Worm (Caenorhabditis elegans): ENCODE data around the gene Y73B6A.3.

Y73B6A.3 gene

DNA sequence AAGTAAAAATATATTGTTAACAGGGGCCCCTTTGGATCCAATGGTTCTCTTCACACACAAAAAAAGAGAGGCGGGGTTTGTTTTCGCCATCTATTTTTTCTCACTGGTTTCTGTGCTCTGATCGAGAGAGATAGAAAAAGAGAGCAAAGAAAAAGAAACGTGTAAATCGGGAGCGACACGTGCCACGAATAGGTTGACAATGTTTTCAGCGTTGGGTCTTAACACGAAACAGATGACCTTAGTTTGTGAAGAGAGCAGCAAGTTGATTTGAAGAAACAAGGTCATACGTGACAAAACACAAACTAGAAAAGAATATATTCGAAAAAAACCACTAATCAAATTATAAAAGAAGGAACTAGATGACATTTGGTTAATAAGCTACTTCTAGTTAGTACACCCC lies 8.4 kb upstream of the Y73B6A.3 start, which contains the start of gene lin-45:
Gene lin-45 (minus strand): TSS at position 82 of the 400 bp plus-strand sequence.
- TF ChIP-seq sea-2 (GFP tag; IDR thresholded peaks at IDR 0.05) = no peak
- no peak for TF ChIP-seq dpl-1 (GFP tag; optimal IDR thresholded peaks at IDR 0.05)

DNA sequence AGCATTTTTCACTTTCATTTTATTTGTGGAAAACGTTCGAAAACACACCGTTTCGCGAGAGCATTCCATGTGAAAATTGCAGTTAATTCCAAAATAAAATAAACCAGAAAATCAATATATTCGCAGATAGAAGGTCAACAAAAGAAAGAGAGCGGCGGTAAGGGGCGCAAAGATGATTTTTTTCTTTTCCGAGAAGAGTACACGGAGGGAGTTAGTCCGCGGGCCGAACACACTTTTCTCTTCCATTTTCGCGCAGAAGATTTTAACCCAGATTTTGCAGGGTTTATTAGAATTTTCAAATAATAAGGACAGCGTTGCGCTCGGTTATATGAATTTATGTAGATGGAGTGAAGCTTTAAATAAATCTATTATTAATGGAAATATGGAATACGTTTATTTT lies 7.6 kb upstream of the Y73B6A.3 start:
- TF ChIP-seq unc-130 (GFP tag; optimal IDR thresholded peaks at IDR 0.05) = peak; percentile 5
- no peak for TF ChIP-seq lin-35 (GFP tag; optimal IDR thresholded peaks at IDR 0.05)
- no peak for TF ChIP-seq nhr-120 (GFP tag; IDR thresholded peaks at IDR 0.05)
- TF ChIP-seq snpc-3.4 (tag; optimal IDR thresholded peaks at IDR 0.05) = peak; percentile 5
- peak; percentile 39 for TF ChIP-seq ceh-27 (GFP tag; optimal IDR thresholded peaks at IDR 0.05)
- 0 out of 2 replicates have a peak, but pooled peaks have one; percentile 22 for TF ChIP-seq mcd-1 (GFP tag; IDR thresholded peaks at IDR 0.05)
- no peak for TF ChIP-seq snpc-4 (GFP tag; optimal IDR thresholded peaks at IDR 0.05)
- peak in 3 of 4 experiments; percentile 58 to 71 (median 60) for TF ChIP-seq snpc-4 (tag; optimal IDR thresholded peaks at IDR 0.05)
- peak; percentile 11; the same call in 1 of the 2 replicates for TF ChIP-seq rcor-1 (GFP tag; IDR thresholded peaks at IDR 0.05)
- TF ChIP-seq K11D2.4 (GFP tag; IDR thresholded peaks at IDR 0.05) = 0 out of 2 replicates have a peak, but pooled peaks have one; percentile 45
- peak; percentile 12 for TF ChIP-seq ZK185.1 (tag; optimal IDR thresholded peaks at IDR 0.05; ENCODE audit: poor library complexity, severe bottlenecking)
- TF ChIP-seq madf-6 (GFP tag; IDR thresholded peaks at IDR 0.05) = peak; percentile 39; the same call in 1 of the 2 replicates
- TF ChIP-seq unc-62 (GFP tag; optimal IDR thresholded peaks at IDR 0.05) = no peak
- TF ChIP-seq madf-8 (GFP tag; conservative IDR thresholded peaks at IDR 0.05) = 0 out of 2 replicates have a peak, but pooled peaks have one; percentile 15
- TF ChIP-seq let-526 (GFP tag; IDR thresholded peaks at IDR 0.05) = no peak
- TF ChIP-seq Y67H2A.10 (GFP tag; conservative IDR thresholded peaks at IDR 0.05) = 0 out of 2 replicates have a peak, but pooled peaks have one; percentile 13

DNA sequence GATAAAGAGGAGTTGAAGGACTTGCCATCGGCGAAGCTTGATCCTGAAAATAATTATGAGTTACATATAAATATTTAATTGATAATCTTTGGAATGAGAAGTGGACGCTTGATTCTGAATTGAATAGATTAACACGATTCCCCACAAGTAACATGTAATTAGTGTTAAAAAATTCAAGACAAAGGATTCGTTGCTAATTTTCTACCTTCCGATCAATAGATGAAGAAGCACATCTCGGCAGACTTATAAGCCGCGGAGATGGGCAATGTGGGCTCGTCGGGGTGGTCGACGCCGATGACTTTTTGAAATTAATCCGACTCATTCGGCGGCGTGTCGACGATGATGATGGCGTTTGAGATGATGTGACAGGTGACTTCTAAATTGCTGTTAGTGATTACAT lies 7.0 kb upstream of the Y73B6A.3 start:
- TF ChIP-seq hlh-12 (tag; optimal IDR thresholded peaks at IDR 0.05) = no peak
- no peak for TF ChIP-seq F57C9.4 (tag; optimal IDR thresholded peaks at IDR 0.05)
- TF ChIP-seq ztf-22 (GFP tag; optimal IDR thresholded peaks at IDR 0.05) = no peak
- TF ChIP-seq cebp-1 (GFP tag; IDR thresholded peaks at IDR 0.05) = no peak
- TF ChIP-seq cebp-1 (tag; optimal IDR thresholded peaks at IDR 0.05) = no peak

DNA sequence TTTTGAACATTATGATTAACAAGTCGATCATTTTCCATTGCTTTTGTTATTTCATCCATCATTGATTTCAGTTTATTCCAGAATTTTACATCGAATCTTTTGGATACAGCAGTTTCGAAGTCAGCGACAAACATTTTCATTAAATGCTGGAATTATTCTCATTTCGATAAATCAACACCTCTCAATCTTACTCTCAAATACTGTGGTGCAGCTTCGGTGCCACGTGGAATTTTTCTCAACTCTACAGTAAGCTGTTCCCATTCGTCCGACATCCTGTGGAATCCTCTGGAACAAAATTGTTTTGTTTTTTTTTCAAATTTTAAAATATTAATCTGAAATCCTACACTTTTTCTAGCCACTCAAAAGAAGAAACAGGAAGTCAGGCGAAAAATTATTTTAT lies 2.1 kb upstream of the Y73B6A.3 start, which contains the start of gene smg-7:
Gene smg-7 (minus strand): TSS at position 285 of the 400 bp plus-strand sequence.
- TF ChIP-seq snpc-4 (GFP tag; optimal IDR thresholded peaks at IDR 0.05) (no peak), snpc-4 (tag; optimal IDR thresholded peaks at IDR 0.05) (no peak), Y53F4B.3 (GFP tag; IDR thresholded peaks at IDR 0.05) (no peak), hmg-20 (GFP tag; IDR thresholded peaks at IDR 0.05) (no peak), F57C9.4 (tag; optimal IDR thresholded peaks at IDR 0.05) (no peak), C17E4.6 (GFP tag; IDR thresholded peaks at IDR 0.05) (no peak), K11D2.4 (GFP tag; IDR thresholded peaks at IDR 0.05) (no peak), xnd-1 (tag; optimal IDR thresholded peaks at IDR 0.05) (no peak), rpc-1 (optimal IDR thresholded peaks at IDR 0.05) (no peak), rpc-1 (tag; optimal IDR thresholded peaks at IDR 0.05) (no peak), pbrm-1 (GFP tag; IDR thresholded peaks at IDR 0.05) (no peak), zim-3 (tag; optimal IDR thresholded peaks at IDR 0.05) (no peak), madf-3 (GFP tag; IDR thresholded peaks at IDR 0.05) (0 out of 2 replicates have a peak, but pooled peaks have one; percentile 53), lin-40 (tag; optimal IDR thresholded peaks at IDR 0.05) (no peak), ztf-22 (GFP tag; optimal IDR thresholded peaks at IDR 0.05) (no peak), ztf-28 (GFP tag; IDR thresholded peaks at IDR 0.05) (no peak), nhr-27 (tag; optimal IDR thresholded peaks at IDR 0.05) (no peak), aptf-2 (GFP tag; conservative IDR thresholded peaks at IDR 0.05) (no peak), rcor-1 (GFP tag; IDR thresholded peaks at IDR 0.05) (no peak), ccch-3 (GFP tag; optimal IDR thresholded peaks at IDR 0.05) (no peak), sdz-38 (tag; optimal IDR thresholded peaks at IDR 0.05) (no peak), ztf-6 (GFP tag; IDR thresholded peaks at IDR 0.05) (no peak), ceh-58 (GFP tag; IDR thresholded peaks at IDR 0.05) (no peak), hrde-1 (tag; optimal IDR thresholded peaks at IDR 0.05; ENCODE audit: borderline replicate concordance) (no peak), Y53G8AR.9 (GFP tag; conservative IDR thresholded peaks at IDR 0.05) (0 out of 2 replicates have a peak, but pooled peaks have one; percentile 38), zfh-2 (GFP tag; conservative IDR thresholded peaks at IDR 0.05) (no peak), fkh-3 (tag; optimal IDR thresholded peaks at IDR 0.05) (no peak)

Data from whole organism, young adult.